Worm (Caenorhabditis elegans): ENCODE data around the gene D2096.12.

ce11 chrIV:8379683-8380082 is 16.4 kb downstream of the D2096.12 start, which contains the start of gene praf-3:
- TF ChIP-seq R02D3.7 (tag; optimal IDR thresholded peaks at IDR 0.05) (no peak), nhr-77 (tag; optimal IDR thresholded peaks at IDR 0.05) (no peak), unc-39 (tag; optimal IDR thresholded peaks at IDR 0.05) (no peak), lin-15B (tag; optimal IDR thresholded peaks at IDR 0.05) (no peak), lir-3 (tag; optimal IDR thresholded peaks at IDR 0.05) (no peak), madf-9 (GFP tag; conservative IDR thresholded peaks at IDR 0.05) (no peak)

All from whole organism, L4 larva.